Worm (Caenorhabditis elegans) whole organism, late embryonic: ENCODE measurements around the gene F16G10.9.

Experiments used
- ama-1 ChIP-seq: fragments of 150-350 bp; optimal IDR thresholded peaks from 2 replicates; lab custom pipeline; 2014
- ceh-45 ChIP-seq: fragments of 200-800 bp; sonication (Bioruptor generic); IDR thresholded peaks from 2 replicates; pipeline ENCODE4 v1.3.6; 2022; ENCODE audit warnings: missing genetic modification reagents, missing genetic modification characterization, missing compliant biosample characterization

DNA sequence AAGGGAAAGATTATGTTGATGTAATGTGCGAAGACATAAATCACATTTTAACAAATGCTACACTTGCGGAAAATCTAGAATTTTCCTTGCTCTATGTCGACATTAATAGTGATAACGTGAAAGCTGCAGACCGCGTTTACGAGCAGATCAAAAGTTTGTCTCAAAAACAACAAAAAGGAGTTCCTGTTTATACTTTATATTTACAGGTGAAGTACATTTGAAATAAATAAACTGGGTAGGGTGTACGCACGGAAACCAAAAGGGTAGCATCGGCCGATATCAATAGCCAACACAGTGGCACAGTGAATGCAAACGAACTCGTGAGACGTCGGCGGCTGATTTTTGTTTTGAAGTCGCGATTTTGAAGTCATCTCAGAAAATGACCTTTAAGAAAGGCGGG is 37.0 kb upstream of the F16G10.9 start:
- TF ChIP-seq ceh-45 (GFP tag; lab: Robert Waterston, UW): no peak
- no peak for TF ChIP-seq ama-1 (lab: Kevin White, UChicago)
